Fruit fly (Drosophila melanogaster): ENCODE measurements around the gene CG15211.

Gene CG15211

dm6 chrX:10768043-10768674, 4.2 kb upstream of the CG15211 start, which contains the start of the genes Atg8a and BTBD9 (continued):
- TF ChIP-seq dm (GFP tag; optimal IDR thresholded peaks at IDR 0.05) (peak; percentile 49), CG12942 (GFP tag; optimal IDR thresholded peaks at IDR 0.05) (peak; percentile 9), ken (GFP tag; IDR thresholded peaks at IDR 0.05) (no peak), z (GFP tag; IDR thresholded peaks at IDR 0.05) (no peak), CG12299 (tag; optimal IDR thresholded peaks at IDR 0.05) (peak; percentile 52), CG12104 (GFP tag; optimal IDR thresholded peaks at IDR 0.05) (no peak), CG6854 (GFP tag; optimal IDR thresholded peaks at IDR 0.05) (no peak), bigmax (GFP tag; optimal IDR thresholded peaks at IDR 0.05) (no peak), Camta (GFP tag; optimal IDR thresholded peaks at IDR 0.05) (no peak), CG10321 (GFP tag; IDR thresholded peaks at IDR 0.05) (no peak), CG3847 (GFP tag; IDR thresholded peaks at IDR 0.05) (peak; percentile 76), Hey (tag; optimal IDR thresholded peaks at IDR 0.05) (no peak), Adf1 (GFP tag; IDR thresholded peaks at IDR 0.05) (no peak), CG30431 (GFP tag; optimal IDR thresholded peaks at IDR 0.05) (no peak), CG17568 (GFP tag; optimal IDR thresholded peaks at IDR 0.05) (no peak), CG4820 (GFP tag; optimal IDR thresholded peaks at IDR 0.05) (no peak), ranshi (GFP tag; IDR thresholded peaks at IDR 0.05) (no peak), Doc3 (GFP tag; IDR thresholded peaks at IDR 0.05; ENCODE audit: partially characterized antibody) (peak; percentile 74), NC2α (GFP tag; optimal IDR thresholded peaks at IDR 0.05) (no peak), sob (GFP tag; IDR thresholded peaks at IDR 0.05) (peak; percentile 45; the same call in 1 of the 2 replicates), CG3407 (GFP tag; optimal IDR thresholded peaks at IDR 0.05) (no peak), crol (GFP tag; IDR thresholded peaks at IDR 0.05) (no peak), gfzf (GFP tag; optimal IDR thresholded peaks at IDR 0.05) (peak; percentile 100), tll (GFP tag; optimal IDR thresholded peaks at IDR 0.05) (peak in 1 of 2 experiments; percentile 69), Dad (GFP tag; optimal IDR thresholded peaks at IDR 0.05) (no peak), btn (GFP tag; optimal IDR thresholded peaks at IDR 0.05) (no peak), Aef1 (GFP tag; IDR thresholded peaks at IDR 0.05) (0 out of 3 replicates have a peak, but pooled peaks have one; percentile 21), CG7372 (GFP tag; IDR thresholded peaks at IDR 0.05) (no peak), Atf3 (GFP tag; optimal IDR thresholded peaks at IDR 0.05) (peak; percentile 36), CG3281 (GFP tag; optimal IDR thresholded peaks at IDR 0.05) (no peak), CG2120 (GFP tag; optimal IDR thresholded peaks at IDR 0.05) (peak; percentile 64), onecut (GFP tag; IDR thresholded peaks at IDR 0.05) (no peak), Meics (GFP tag; optimal IDR thresholded peaks at IDR 0.05) (peak; percentile 42), Bteb2 (GFP tag; optimal IDR thresholded peaks at IDR 0.05) (no peak), Antp (GFP tag; optimal IDR thresholded peaks at IDR 0.05) (peak; percentile 44), en (GFP tag; optimal IDR thresholded peaks at IDR 0.05) (no peak), Jarid2 (GFP tag; optimal IDR thresholded peaks at IDR 0.05) (peak; percentile 31), ham (GFP tag; IDR thresholded peaks at IDR 0.05) (no peak), corto (GFP tag; optimal IDR thresholded peaks at IDR 0.05) (peak; percentile 74), lbe (GFP tag; optimal IDR thresholded peaks at IDR 0.05) (no peak), chm (GFP tag; IDR thresholded peaks at IDR 0.05) (peak; percentile 29; the same call in 1 of the 2 replicates), fd96Cb (tag; optimal IDR thresholded peaks at IDR 0.05) (no peak), CG8290 (GFP tag; optimal IDR thresholded peaks at IDR 0.05) (peak; percentile 92), CG8290 (tag; optimal IDR thresholded peaks at IDR 0.05) (peak; percentile 42 to 96), CG7987 (GFP tag; optimal IDR thresholded peaks at IDR 0.05) (peak; percentile 26), knrl (GFP tag; IDR thresholded peaks at IDR 0.05; ENCODE audit: partially characterized antibody) (peak; percentile 77), Abd-B (GFP tag; optimal IDR thresholded peaks at IDR 0.05) (peak; percentile 10), tup (GFP tag; optimal IDR thresholded peaks at IDR 0.05) (no peak), dysf (GFP tag; IDR thresholded peaks at IDR 0.05) (peak; percentile 32; the same call in 1 of the 3 replicates), Trl (optimal IDR thresholded peaks at IDR 0.05) (no peak), Trl (GFP tag; optimal IDR thresholded peaks at IDR 0.05) (no peak)
